Worm (Caenorhabditis elegans) whole organism, late embryonic: ENCODE data around the gene str-31.
A peak's percentile ranks its signal among the peaks of the same experiment; 100 is the strongest.

Source experiments
- C08G9.2 ChIP-seq: sonication (generic microtip); optimal IDR thresholded peaks from 2 replicates; lab custom pipeline; 2016; ENCODE audit warnings: mild to moderate bottlenecking, missing genetic modification characterization, moderate library complexity, missing compliant biosample characterization
- F13H6.1 ChIP-seq: sonication (generic microtip); optimal IDR thresholded peaks from 2 replicates; lab custom pipeline; 2016; ENCODE audit warnings: missing genetic modification characterization, missing compliant biosample characterization
- K02D7.2 ChIP-seq: sonication (generic microtip); optimal IDR thresholded peaks from 2 replicates; lab custom pipeline; 2017; ENCODE audit warnings: mild to moderate bottlenecking, missing genetic modification characterization, missing compliant biosample characterization
- K09A11.1 ChIP-seq: sonication (generic microtip); optimal IDR thresholded peaks from 2 replicates; lab custom pipeline; 2017; ENCODE audit warnings: antibody characterized with exemption, mild to moderate bottlenecking, missing genetic modification characterization, missing compliant biosample characterization; ENCODE audit not compliant: insufficient read depth
- ama-1 ChIP-seq: fragments of 150-350 bp; optimal IDR thresholded peaks from 2 replicates; lab custom pipeline; 2014
- ceh-14 ChIP-seq: sonication (generic microtip); optimal IDR thresholded peaks from 2 replicates; lab custom pipeline; 2016; ENCODE audit warnings: missing genotype, missing genetic modification characterization, missing compliant biosample characterization
- ceh-18 ChIP-seq: sonication (generic microtip); optimal IDR thresholded peaks from 2 replicates; lab custom pipeline; 2016; ENCODE audit warnings: missing genetic modification characterization, missing compliant biosample characterization
- ceh-19 ChIP-seq: fragments of 200-800 bp; sonication (Bioruptor generic); optimal IDR thresholded peaks from 2 replicates; lab custom pipeline; 2018; ENCODE audit warnings: mild to moderate bottlenecking, missing genetic modification characterization, missing compliant biosample characterization
- ceh-30 ChIP-seq: fragments of 150-350 bp; optimal IDR thresholded peaks from 2 replicates; lab custom pipeline; 2014; ENCODE audit warnings: missing biosample characterization, missing genetic modification characterization
- ceh-48 ChIP-seq: sonication (generic microtip); optimal IDR thresholded peaks from 2 replicates; lab custom pipeline; 2016; ENCODE audit warnings: missing genetic modification characterization, inconsistent platforms, missing compliant biosample characterization
- ceh-6 ChIP-seq: fragments of 200-800 bp; sonication (Bioruptor generic); optimal IDR thresholded peaks from 2 replicates; lab custom pipeline; 2018; ENCODE audit warnings: mild to moderate bottlenecking, missing genetic modification characterization, missing compliant biosample characterization
- ceh-9 ChIP-seq: sonication (generic microtip); optimal IDR thresholded peaks from 2 replicates; lab custom pipeline; 2016; ENCODE audit warnings: mild to moderate bottlenecking, missing genetic modification characterization, inconsistent platforms, missing compliant biosample characterization
- che-1 ChIP-seq: sonication (generic microtip); optimal IDR thresholded peaks from 2 replicates; lab custom pipeline; 2016; ENCODE audit warnings: mild to moderate bottlenecking, missing genetic modification characterization, missing compliant biosample characterization
- dmd-4 ChIP-seq: sonication (generic microtip); optimal IDR thresholded peaks from 2 replicates; lab custom pipeline; 2016; ENCODE audit warnings: borderline replicate concordance, missing genetic modification characterization, missing compliant biosample characterization
- dve-1 ChIP-seq: sonication (generic microtip); optimal IDR thresholded peaks from 2 replicates; lab custom pipeline; 2017; ENCODE audit warnings: antibody characterized with exemption, mild to moderate bottlenecking, missing genetic modification characterization, missing compliant biosample characterization
- elt-2 ChIP-seq: sonication (generic microtip); optimal IDR thresholded peaks from 2 replicates; lab custom pipeline; 2016; ENCODE audit warnings: missing genetic modification reagents, missing genetic modification characterization, missing compliant biosample characterization
- elt-4 ChIP-seq: sonication (generic microtip); optimal IDR thresholded peaks from 2 replicates; lab custom pipeline; 2016; ENCODE audit warnings: missing genetic modification characterization, missing compliant biosample characterization
- fkh-10 ChIP-seq: fragments of 150-350 bp; optimal IDR thresholded peaks from 2 replicates; lab custom pipeline; 2014; ENCODE audit warnings: missing biosample characterization, missing genetic modification reagents, missing genetic modification characterization
- gmeb-2 ChIP-seq: sonication (generic microtip); optimal IDR thresholded peaks from 2 replicates; lab custom pipeline; 2016; ENCODE audit warnings: missing genetic modification characterization, inconsistent platforms, missing compliant biosample characterization
- hlh-13 ChIP-seq: fragments of 200-800 bp; sonication (Bioruptor generic); optimal IDR thresholded peaks from 2 replicates; lab custom pipeline; 2018; ENCODE audit warnings: mild to moderate bottlenecking, missing genetic modification characterization, missing compliant biosample characterization
- hlh-30 ChIP-seq: sonication (generic microtip); optimal IDR thresholded peaks from 2 replicates; lab custom pipeline; 2017; ENCODE audit warnings: antibody characterized with exemption, missing genetic modification characterization, missing compliant biosample characterization; ENCODE audit not compliant: insufficient read depth
- hlh-8 ChIP-seq: sonication (generic microtip); optimal IDR thresholded peaks from 2 replicates; lab custom pipeline; 2016; ENCODE audit warnings: missing genotype, missing genetic modification characterization, missing compliant biosample characterization
- lim-6 ChIP-seq: sonication (generic microtip); optimal IDR thresholded peaks from 2 replicates; lab custom pipeline; 2016; ENCODE audit warnings: missing genetic modification characterization, missing compliant biosample characterization
- nfya-1 ChIP-seq: sonication (generic microtip); optimal IDR thresholded peaks from 2 replicates; lab custom pipeline; 2017; ENCODE audit warnings: missing genetic modification characterization, mild to moderate bottlenecking, missing compliant biosample characterization, antibody characterized with exemption, moderate library complexity
- npax-4 ChIP-seq: sonication (generic microtip); optimal IDR thresholded peaks from 2 replicates; lab custom pipeline; 2016; ENCODE audit warnings: missing genetic modification characterization, missing compliant biosample characterization
- odd-2 ChIP-seq: sonication (generic microtip); optimal IDR thresholded peaks from 2 replicates; lab custom pipeline; 2017; ENCODE audit warnings: antibody characterized with exemption, mild to moderate bottlenecking, missing genetic modification characterization, missing compliant biosample characterization
- pax-1 ChIP-seq: fragments of 150-350 bp; optimal IDR thresholded peaks from 2 replicates; lab custom pipeline; 2014; ENCODE audit warnings: missing biosample characterization, missing genetic modification characterization
- pha-2 ChIP-seq: sonication (generic microtip); optimal IDR thresholded peaks from 2 replicates; lab custom pipeline; 2017; ENCODE audit warnings: mild to moderate bottlenecking, missing genetic modification characterization, missing compliant biosample characterization
- rnt-1 ChIP-seq: sonication (generic microtip); optimal IDR thresholded peaks from 2 replicates; lab custom pipeline; 2016; ENCODE audit warnings: missing genetic modification characterization, missing compliant biosample characterization
- sox-2 ChIP-seq: fragments of 200-800 bp; sonication (Bioruptor generic); IDR thresholded peaks from 2 replicates; pipeline ENCODE4 v1.3.6; 2022; ENCODE audit warnings: missing genetic modification reagents, missing genetic modification characterization, missing compliant biosample characterization
- sox-4 ChIP-seq: sonication (generic microtip); optimal IDR thresholded peaks from 2 replicates; lab custom pipeline; 2017; ENCODE audit warnings: mild to moderate bottlenecking, missing genetic modification characterization, inconsistent platforms, missing compliant biosample characterization
- ttx-3 ChIP-seq: sonication (generic microtip); optimal IDR thresholded peaks from 2 replicates; lab custom pipeline; 2016; ENCODE audit warnings: missing genetic modification reagents, missing genetic modification characterization, missing compliant biosample characterization
- unc-42 ChIP-seq: sonication (generic microtip); optimal IDR thresholded peaks from 2 replicates; lab custom pipeline; 2016; ENCODE audit warnings: missing genotype, missing genetic modification characterization, missing compliant biosample characterization
- zip-5 ChIP-seq: sonication (generic microtip); optimal IDR thresholded peaks from 2 replicates; lab custom pipeline; 2016; ENCODE audit warnings: missing genetic modification characterization, missing compliant biosample characterization
- ztf-16 ChIP-seq: sonication (generic microtip); optimal IDR thresholded peaks from 2 replicates; lab custom pipeline; 2017; ENCODE audit warnings: missing genetic modification characterization, missing compliant biosample characterization

The str-31 gene

DNA sequence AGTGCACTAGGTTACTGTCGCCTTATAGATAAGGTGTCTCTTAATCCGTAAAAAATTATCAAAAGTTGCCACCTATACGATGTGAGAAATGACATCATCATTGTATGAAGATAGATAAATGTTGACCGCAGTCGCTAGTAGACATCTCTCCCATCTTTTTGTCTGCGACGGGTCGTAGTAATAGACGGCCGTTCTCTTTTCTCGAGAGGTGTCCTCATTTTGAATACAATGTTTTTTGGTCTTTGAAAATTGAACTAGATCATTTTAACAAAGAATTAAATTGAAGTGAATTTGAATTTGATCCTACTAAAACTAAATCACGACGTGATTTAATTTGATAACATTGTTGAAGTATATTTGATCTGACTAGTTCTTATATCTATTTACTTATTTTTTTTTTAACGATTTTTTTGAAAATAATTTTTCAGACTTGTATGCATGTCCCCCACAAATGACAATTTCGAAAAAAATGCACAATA, at the start of gene str-31, which contains the start of gene nhr-172:
Gene str-31, minus strand, starts transcription at position 101 of the 479 bp plus-strand sequence.
Gene nhr-172, plus strand, starts transcription at position 429 of the 479 bp plus-strand sequence.
- TF ChIP-seq elt-2 (peak; percentile 63), ceh-48 (tag; lab: Kevin White, UChicago) (no peak), fkh-10 (GFP tag; lab: Kevin White, UChicago) (no peak), pax-1 (tag; lab: Kevin White, UChicago) (no peak), ceh-19 (GFP tag; lab: Kevin White, UChicago) (no peak)

DNA sequence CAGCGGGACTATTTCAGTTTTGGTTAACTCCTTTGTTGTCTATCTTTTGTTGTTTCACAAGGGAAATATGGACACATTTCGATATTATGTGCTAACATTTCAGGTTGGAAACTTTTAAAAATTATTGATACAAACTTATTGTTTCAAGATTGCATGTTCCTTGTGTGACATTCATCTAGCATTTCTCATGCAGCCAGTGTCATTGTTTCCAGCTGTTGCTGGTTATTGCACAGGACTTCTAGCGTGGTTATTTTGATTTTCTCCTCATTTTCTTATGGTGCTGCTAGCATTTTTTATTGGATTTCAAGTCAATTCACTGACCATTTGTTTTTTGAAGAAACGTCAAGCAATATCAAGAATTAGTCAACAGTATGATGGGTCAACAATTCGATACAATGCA, 47.4 kb upstream of the str-31 start:
- TF ChIP-seq hlh-8 (tag; lab: Kevin White, UChicago): no peak
- TF ChIP-seq ceh-18 (tag; lab: Kevin White, UChicago): no peak
- TF ChIP-seq lim-6 (tag; lab: Kevin White, UChicago): no peak
- TF ChIP-seq C08G9.2 (tag; lab: Kevin White, UChicago): no peak
- TF ChIP-seq F13H6.1 (tag; lab: Kevin White, UChicago): no peak
- no peak for TF ChIP-seq nfya-1 (tag; lab: Kevin White, UChicago)
- TF ChIP-seq K02D7.2 (tag; lab: Kevin White, UChicago): no peak
- TF ChIP-seq ceh-6: no peak
- no peak for TF ChIP-seq dmd-4 (tag; lab: Kevin White, UChicago)
- TF ChIP-seq gmeb-2: no peak
- TF ChIP-seq ceh-30: no peak
- no peak for TF ChIP-seq elt-2
- TF ChIP-seq sox-2: no peak
- no peak for TF ChIP-seq ceh-48 (tag; lab: Kevin White, UChicago)
- TF ChIP-seq sox-4 (tag; lab: Kevin White, UChicago): no peak
- TF ChIP-seq ama-1: no peak
- TF ChIP-seq ceh-14 (tag; lab: Kevin White, UChicago): no peak
- no peak for TF ChIP-seq ttx-3 (tag; lab: Kevin White, UChicago)
- no peak for TF ChIP-seq odd-2 (tag; lab: Kevin White, UChicago)

DNA sequence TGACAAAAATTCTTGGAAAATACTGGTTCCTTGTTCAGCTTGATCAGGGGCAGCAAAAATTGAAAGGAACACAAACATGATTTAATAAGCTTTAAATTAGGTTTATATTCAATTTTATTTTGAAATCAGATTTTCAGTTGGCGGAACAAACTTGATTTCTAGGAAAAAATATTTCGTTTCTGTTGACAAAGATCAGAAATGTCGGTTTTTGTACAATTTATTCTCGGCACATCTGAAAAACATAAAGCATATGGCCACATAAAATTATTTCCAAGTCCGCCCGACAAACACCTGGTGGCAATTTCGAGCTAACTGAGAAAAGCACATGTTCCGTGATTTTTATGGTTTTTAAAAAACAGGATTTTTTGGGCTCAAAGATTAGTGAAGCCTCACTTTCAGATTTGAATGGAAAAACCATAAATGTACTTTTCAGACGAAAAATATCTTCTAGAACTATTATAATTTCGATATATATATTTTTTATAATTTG, 45.5 kb upstream of the str-31 start, which contains the start of gene ttr-10:
Gene ttr-10, minus strand, starts transcription at position 51 of the 490 bp plus-strand sequence.
- TF ChIP-seq lim-6 (tag; lab: Kevin White, UChicago) (no peak), dve-1 (no peak), sox-2 (no peak), K09A11.1 (no peak), hlh-30 (tag; lab: Kevin White, UChicago) (no peak), unc-42 (tag; lab: Kevin White, UChicago) (no peak), pha-2 (tag; lab: Kevin White, UChicago) (no peak), che-1 (no peak), nfya-1 (tag; lab: Kevin White, UChicago) (no peak), npax-4 (tag; lab: Kevin White, UChicago) (no peak), ztf-16 (tag; lab: Kevin White, UChicago) (no peak)

DNA sequence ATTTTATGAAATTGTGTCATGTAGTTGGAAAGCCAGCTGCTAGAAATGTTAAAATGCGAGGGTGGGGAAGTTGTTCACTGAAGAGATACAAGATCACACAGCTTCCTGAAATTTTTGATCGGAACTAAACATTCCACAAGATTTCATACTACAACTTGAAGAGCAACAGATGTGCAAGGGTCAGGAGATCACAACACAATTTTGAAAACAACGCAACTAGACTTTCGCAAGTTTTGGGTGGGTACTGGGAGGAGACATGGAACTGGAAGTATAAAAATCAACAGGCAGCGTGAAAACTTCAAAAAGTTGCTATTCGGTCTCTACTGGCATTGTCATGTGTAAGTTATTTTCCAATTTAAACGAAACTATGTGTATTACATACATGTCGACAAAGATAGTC, 43.4 kb upstream of the str-31 start, which contains the start of gene F19F10.3:
Gene F19F10.3, plus strand, starts transcription at position 301 of the 400 bp plus-strand sequence.
- TF ChIP-seq hlh-13 (GFP tag; lab: Kevin White, UChicago): no peak
- TF ChIP-seq elt-4: no peak
- TF ChIP-seq ceh-9: no peak
- no peak for TF ChIP-seq ceh-48 (tag; lab: Kevin White, UChicago)
- TF ChIP-seq pax-1 (tag; lab: Kevin White, UChicago): no peak
- TF ChIP-seq dmd-4 (tag; lab: Kevin White, UChicago): no peak
- no peak for TF ChIP-seq sox-2
- TF ChIP-seq rnt-1: no peak
- TF ChIP-seq zip-5: no peak
- TF ChIP-seq pha-2 (tag; lab: Kevin White, UChicago): no peak
- TF ChIP-seq C08G9.2 (tag; lab: Kevin White, UChicago): no peak
